Worm (Caenorhabditis elegans): ENCODE results near the gene phf-10.

- TF ChIP-seq fkh-10 (GFP tag; optimal IDR thresholded peaks at IDR 0.05) = no peak
- TF ChIP-seq fax-1 (tag; optimal IDR thresholded peaks at IDR 0.05) = no peak
- no peak for TF ChIP-seq nhr-11 (tag; optimal IDR thresholded peaks at IDR 0.05)
- no peak for TF ChIP-seq lin-11 (tag; optimal IDR thresholded peaks at IDR 0.05)
- TF ChIP-seq fkh-6 (tag; optimal IDR thresholded peaks at IDR 0.05) = no peak
Measured at ce11 chrV:330625-331024, 19.3 kb upstream of the phf-10 start, which contains the start of gene abt-4.

All from whole organism, late embryonic.